Worm (Caenorhabditis elegans) whole organism, L2 larva: ENCODE results near the gene orc-5.

Experiments used
- C34F6.9 ChIP-seq: fragments of 150-350 bp; optimal IDR thresholded peaks from 2 replicates; lab custom pipeline; 2014; ENCODE audit warnings: missing biosample characterization, missing genetic modification characterization
- F13H6.1 ChIP-seq: sonication (generic microtip); optimal IDR thresholded peaks from 2 replicates; lab custom pipeline; 2016; ENCODE audit warnings: missing genetic modification characterization, missing compliant biosample characterization
- Y55F3AM.14 ChIP-seq: fragments of 200-800 bp; sonication (Bioruptor generic); optimal IDR thresholded peaks from 2 replicates; lab custom pipeline; 2018; ENCODE audit warnings: mild to moderate bottlenecking, missing genetic modification characterization, missing compliant biosample characterization
- ZK546.5 ChIP-seq: sonication (generic microtip); optimal IDR thresholded peaks from 2 replicates; lab custom pipeline; 2017; ENCODE audit warnings: missing biosample characterization, missing genetic modification characterization
- alr-1 ChIP-seq: fragments of 150-350 bp; optimal IDR thresholded peaks from 2 replicates; lab custom pipeline; 2014; ENCODE audit warnings: missing biosample characterization, missing genetic modification characterization
- aly-2 ChIP-seq: fragments of 150-350 bp; optimal IDR thresholded peaks from 2 replicates; lab custom pipeline; 2014; ENCODE audit warnings: missing biosample characterization, missing genetic modification characterization
- blmp-1 ChIP-seq: sonication (generic microtip); optimal IDR thresholded peaks from 2 replicates; lab custom pipeline; 2017; ENCODE audit warnings: missing genetic modification characterization, mild to moderate bottlenecking, missing compliant biosample characterization, antibody characterized with exemption, moderate library complexity; ENCODE audit not compliant: insufficient read depth
- ceh-82 ChIP-seq: fragments of 150-350 bp; optimal IDR thresholded peaks from 2 replicates; lab custom pipeline; 2014; ENCODE audit warnings: missing biosample characterization, missing genetic modification characterization
- dmd-4 ChIP-seq: sonication (generic microtip); optimal IDR thresholded peaks from 2 replicates; lab custom pipeline; 2017; ENCODE audit warnings: missing biosample characterization, missing genetic modification characterization
- egl-27 ChIP-seq: sonication (generic microtip); optimal IDR thresholded peaks from 3 replicates; lab custom pipeline; 2017; ENCODE audit warnings: missing biosample characterization, missing genetic modification reagents, missing genetic modification characterization
- elt-1 ChIP-seq: fragments of 150-350 bp; optimal IDR thresholded peaks from 2 replicates; lab custom pipeline; 2014; ENCODE audit warnings: missing biosample characterization, missing genetic modification characterization
- fos-1 ChIP-seq: fragments of 150-350 bp; optimal IDR thresholded peaks from 2 replicates; lab custom pipeline; 2014; ENCODE audit warnings: missing biosample characterization, missing genetic modification characterization
- gmeb-1 ChIP-seq: fragments of 150-350 bp; optimal IDR thresholded peaks from 2 replicates; lab custom pipeline; 2014; ENCODE audit warnings: missing biosample characterization, missing genetic modification characterization
- lin-39 ChIP-seq: fragments of 150-350 bp; optimal IDR thresholded peaks from 2 replicates; lab custom pipeline; 2014; ENCODE audit warnings: missing biosample characterization, missing genetic modification reagents, missing genetic modification characterization
- mab-5 ChIP-seq: fragments of 150-350 bp; optimal IDR thresholded peaks from 2 replicates; lab custom pipeline; 2014; ENCODE audit warnings: missing biosample characterization, missing genetic modification characterization
- mbf-1 ChIP-seq: sonication (generic microtip); optimal IDR thresholded peaks from 2 replicates; lab custom pipeline; 2017; ENCODE audit warnings: missing biosample characterization, missing genetic modification characterization
- mdl-1 ChIP-seq, 2 experiments: fragments of 150-350 bp in 1 of 2; sonication (generic microtip) in 1 of 2; optimal IDR thresholded peaks; 2 replicates each; lab custom pipeline; 2017; ENCODE audit warnings: missing biosample characterization in 2 of 2, missing genetic modification characterization in 2 of 2
- nhr-10 ChIP-seq: sonication (generic microtip); optimal IDR thresholded peaks from 2 replicates; lab custom pipeline; 2017; ENCODE audit warnings: missing biosample characterization, missing genetic modification characterization
- nhr-11 ChIP-seq: fragments of 150-350 bp; optimal IDR thresholded peaks from 2 replicates; lab custom pipeline; 2014; ENCODE audit warnings: missing biosample characterization, missing genetic modification characterization
- nhr-12 ChIP-seq: fragments of 150-350 bp; optimal IDR thresholded peaks from 2 replicates; lab custom pipeline; 2014; ENCODE audit warnings: missing biosample characterization, missing genetic modification characterization
- nhr-129 ChIP-seq: fragments of 150-350 bp; optimal IDR thresholded peaks from 2 replicates; lab custom pipeline; 2014; ENCODE audit warnings: missing biosample characterization, missing genetic modification characterization
- nhr-21 ChIP-seq: fragments of 150-350 bp; optimal IDR thresholded peaks from 2 replicates; lab custom pipeline; 2014; ENCODE audit warnings: missing biosample characterization, missing genetic modification characterization
- nhr-23 ChIP-seq: fragments of 150-350 bp; optimal IDR thresholded peaks from 2 replicates; lab custom pipeline; 2014; ENCODE audit warnings: missing biosample characterization, missing genetic modification reagents, missing genetic modification characterization
- nhr-237 ChIP-seq: fragments of 150-350 bp; optimal IDR thresholded peaks from 2 replicates; lab custom pipeline; 2014; ENCODE audit warnings: missing biosample characterization, missing genetic modification characterization
- nhr-25 ChIP-seq: fragments of 150-350 bp; sonication (generic microtip); optimal IDR thresholded peaks from 3 replicates; lab custom pipeline; 2014; ENCODE audit warnings: missing biosample characterization, missing genetic modification characterization
- nhr-6 ChIP-seq: fragments of 150-350 bp; optimal IDR thresholded peaks from 2 replicates; lab custom pipeline; 2014; ENCODE audit warnings: missing biosample characterization, missing genetic modification characterization
- nhr-77 ChIP-seq: fragments of 150-350 bp; optimal IDR thresholded peaks from 2 replicates; lab custom pipeline; 2014; ENCODE audit warnings: missing biosample characterization, missing genetic modification characterization
- skn-1 ChIP-seq: sonication (generic microtip); optimal IDR thresholded peaks from 2 replicates; lab custom pipeline; 2017; ENCODE audit warnings: missing biosample characterization, missing genetic modification characterization
- sma-3 ChIP-seq: sonication (generic microtip); optimal IDR thresholded peaks from 2 replicates; lab custom pipeline; 2016; ENCODE audit warnings: missing genetic modification reagents, missing genetic modification characterization, missing compliant biosample characterization
- sma-9 ChIP-seq, 2 experiments: fragments of 150-350 bp in 1 of 2; sonication (generic microtip) in 1 of 2; optimal IDR thresholded peaks; 2 replicates each; lab custom pipeline; 2014 to 2016; ENCODE audit warnings: missing genetic modification characterization in 2 of 2, mild to moderate bottlenecking in 1 of 2, missing biosample characterization in 1 of 2, missing compliant biosample characterization in 1 of 2, missing genetic modification reagents in 1 of 2, moderate library complexity in 1 of 2
- snpc-4 ChIP-seq: fragments of 150-350 bp; optimal IDR thresholded peaks from 2 replicates; lab custom pipeline; 2014; ENCODE audit warnings: missing biosample characterization, missing genetic modification characterization
- unc-39 ChIP-seq: fragments of 150-350 bp; optimal IDR thresholded peaks from 2 replicates; lab custom pipeline; 2014; ENCODE audit warnings: missing biosample characterization, missing genetic modification characterization
- unc-55 ChIP-seq: fragments of 150-350 bp; sonication (generic microtip); optimal IDR thresholded peaks from 3 replicates; lab custom pipeline; 2014; ENCODE audit warnings: missing biosample characterization, missing genetic modification reagents, missing genetic modification characterization
- zag-1 ChIP-seq: fragments of 150-350 bp; optimal IDR thresholded peaks from 2 replicates; lab custom pipeline; 2014; ENCODE audit warnings: missing biosample characterization, missing genetic modification characterization
- ztf-1 ChIP-seq: fragments of 200-800 bp; sonication (Bioruptor generic); conservative IDR thresholded peaks from 2 replicates; pipeline ENCODE4 v1.3.6; 2022; ENCODE audit warnings: missing genetic modification characterization, missing compliant biosample characterization
- ztf-11 ChIP-seq: sonication (generic microtip); optimal IDR thresholded peaks from 2 replicates; lab custom pipeline; 2017; ENCODE audit warnings: missing biosample characterization, missing genetic modification characterization
- ztf-4 ChIP-seq: fragments of 150-350 bp; optimal IDR thresholded peaks from 2 replicates; lab custom pipeline; 2014; ENCODE audit warnings: missing biosample characterization, missing genetic modification characterization

Gene orc-5

DNA sequence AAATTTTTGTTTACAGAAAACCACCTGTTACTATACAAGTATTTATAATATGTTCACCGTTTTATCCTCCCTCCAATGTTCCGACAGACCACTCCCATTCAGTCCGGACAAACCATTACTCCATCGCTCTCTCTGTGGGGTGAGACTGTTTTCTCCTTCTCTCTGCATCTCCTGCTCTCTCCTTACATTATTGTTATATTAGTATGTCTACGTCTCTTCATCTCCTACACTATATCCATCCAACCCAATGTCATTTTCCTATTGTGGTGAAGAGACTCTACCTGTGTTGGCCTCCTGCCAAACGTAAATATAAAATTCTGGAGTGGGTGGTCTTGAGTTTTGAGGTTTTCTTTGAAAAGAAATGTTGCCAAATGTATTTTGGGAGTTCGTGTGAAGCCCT is 19.8 kb downstream of the orc-5 start (continued):
- TF ChIP-seq blmp-1 (tag; lab: Kevin White, UChicago) (no peak), snpc-4 (tag; lab: Kevin White, UChicago) (no peak), dmd-4 (no peak), ztf-4 (tag; lab: Kevin White, UChicago) (no peak), F13H6.1 (no peak), mdl-1 (tag; optimal IDR thresholded peaks at IDR 0.05; lab: Kevin White, UChicago) (no peak), nhr-12 (tag; lab: Kevin White, UChicago) (no peak), unc-55 (GFP tag; lab: Kevin White, UChicago) (no peak), zag-1 (no peak), ceh-82 (no peak), lin-39 (tag; lab: Kevin White, UChicago) (no peak), ZK546.5 (no peak), mab-5 (tag; lab: Kevin White, UChicago) (no peak), ztf-1 (no peak), nhr-10 (tag; lab: Kevin White, UChicago) (no peak), nhr-11 (tag; lab: Kevin White, UChicago) (no peak)

DNA sequence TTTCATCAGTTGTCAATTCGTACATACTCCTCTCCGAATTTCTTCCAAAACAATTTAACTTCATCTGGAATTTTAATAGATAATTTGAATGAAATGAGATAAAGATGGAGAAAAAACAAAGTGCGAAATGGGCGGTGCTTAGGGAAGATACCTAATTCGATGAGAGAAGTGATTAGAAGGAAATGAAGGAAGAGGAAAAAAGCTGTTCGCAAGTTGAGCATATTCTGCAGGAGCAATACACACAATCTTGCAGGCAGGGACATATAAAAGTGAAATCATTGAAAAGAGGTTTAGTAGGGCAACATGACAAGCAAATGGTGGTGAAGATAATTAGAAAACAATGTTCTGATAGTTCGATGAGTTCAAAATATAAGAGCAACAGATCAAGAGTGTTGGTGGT is 22.7 kb downstream of the orc-5 start, which contains the start of gene glb-21:
glb-21 (minus strand) TSS at position 66 of the 400 bp plus-strand sequence.
- TF ChIP-seq egl-27 (tag; lab: Kevin White, UChicago) (no peak), nhr-10 (tag; lab: Kevin White, UChicago) (no peak), ceh-82 (no peak), nhr-23 (tag; lab: Kevin White, UChicago) (no peak), zag-1 (no peak), aly-2 (tag; lab: Kevin White, UChicago) (no peak)

DNA sequence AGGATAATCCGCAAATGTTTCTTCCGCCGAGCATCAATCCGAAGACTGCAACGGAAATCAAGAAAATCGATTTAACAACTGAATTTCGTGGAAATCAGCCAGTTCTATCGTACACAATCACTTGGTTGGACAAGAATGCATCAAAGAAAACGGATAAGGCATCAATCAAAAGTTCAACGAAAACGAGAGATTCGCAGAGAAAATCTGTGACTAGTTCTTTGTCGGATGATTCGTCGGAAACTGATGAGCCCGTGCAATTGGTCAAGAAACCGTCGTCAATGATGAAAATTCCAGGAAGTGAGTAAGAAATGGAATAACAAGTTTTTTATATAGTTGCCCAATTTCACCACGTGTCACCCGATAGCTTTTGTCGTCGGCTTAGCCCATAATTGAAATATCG is 28.3 kb downstream of the orc-5 start, which contains the start of gene R102.6:
R102.6 (minus strand) TSS at position 101 of the 400 bp plus-strand sequence.
- TF ChIP-seq mbf-1 = no peak
- no peak for TF ChIP-seq mab-5 (tag; lab: Kevin White, UChicago)
- no peak for TF ChIP-seq nhr-6 (tag; lab: Kevin White, UChicago)
- no peak for TF ChIP-seq nhr-77 (tag; lab: Kevin White, UChicago)
- no peak for TF ChIP-seq zag-1
- TF ChIP-seq dmd-4 = no peak
- no peak for TF ChIP-seq alr-1 (tag; lab: Kevin White, UChicago)
- no peak for TF ChIP-seq skn-1
- TF ChIP-seq nhr-25 (tag; lab: Kevin White, UChicago) = no peak
- TF ChIP-seq lin-39 (tag; lab: Kevin White, UChicago) = no peak
- no peak for TF ChIP-seq C34F6.9 (tag; lab: Kevin White, UChicago)
- no peak for TF ChIP-seq ceh-82
- no peak for TF ChIP-seq nhr-129
- TF ChIP-seq, all 48 proteins: peak for 0

DNA sequence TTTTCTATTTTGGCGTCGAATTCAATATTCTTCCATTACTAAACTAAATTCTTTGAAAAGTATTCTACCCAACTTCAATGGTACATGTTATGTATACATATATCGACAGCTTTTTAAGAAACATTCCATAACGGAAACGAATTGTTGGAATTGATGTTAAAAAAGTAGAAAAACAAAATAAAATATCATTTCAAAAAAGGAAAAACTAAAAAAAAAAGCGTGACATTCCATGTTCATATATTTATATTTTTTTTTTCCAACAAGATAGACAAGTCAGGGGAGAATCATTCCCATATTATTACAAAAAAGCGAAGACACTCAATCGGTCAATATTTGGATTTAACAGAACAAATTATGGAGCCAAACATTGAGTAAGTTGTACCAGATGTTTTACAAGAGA is 29.2 kb downstream of the orc-5 start, which contains the start of gene R102.10:
R102.10 (plus strand) TSS at position 301 of the 400 bp plus-strand sequence.
- TF ChIP-seq unc-39 (tag; lab: Kevin White, UChicago) = no peak
- TF ChIP-seq F13H6.1 = no peak
- no peak for TF ChIP-seq snpc-4 (tag; lab: Kevin White, UChicago)
- TF ChIP-seq aly-2 (tag; lab: Kevin White, UChicago) = no peak
- no peak for TF ChIP-seq mdl-1 (tag; optimal IDR thresholded peaks at IDR 0.05; lab: Kevin White, UChicago)
- TF ChIP-seq Y55F3AM.14 (GFP tag; lab: Kevin White, UChicago) = no peak
- TF ChIP-seq gmeb-1 (tag; lab: Kevin White, UChicago) = no peak
- no peak for TF ChIP-seq ztf-1
- no peak for TF ChIP-seq alr-1 (tag; lab: Kevin White, UChicago)
- TF ChIP-seq sma-3 (GFP tag; lab: Kevin White, UChicago) = no peak
- no peak for TF ChIP-seq dmd-4
- TF ChIP-seq nhr-237 (tag; lab: Kevin White, UChicago) = no peak
- TF ChIP-seq C34F6.9 (tag; lab: Kevin White, UChicago) = no peak
- TF ChIP-seq egl-27 (tag; lab: Kevin White, UChicago) = no peak
- no peak for TF ChIP-seq mbf-1
- no peak for TF ChIP-seq fos-1 (tag; lab: Kevin White, UChicago)
- no peak for TF ChIP-seq ztf-11 (tag; lab: Kevin White, UChicago)

DNA sequence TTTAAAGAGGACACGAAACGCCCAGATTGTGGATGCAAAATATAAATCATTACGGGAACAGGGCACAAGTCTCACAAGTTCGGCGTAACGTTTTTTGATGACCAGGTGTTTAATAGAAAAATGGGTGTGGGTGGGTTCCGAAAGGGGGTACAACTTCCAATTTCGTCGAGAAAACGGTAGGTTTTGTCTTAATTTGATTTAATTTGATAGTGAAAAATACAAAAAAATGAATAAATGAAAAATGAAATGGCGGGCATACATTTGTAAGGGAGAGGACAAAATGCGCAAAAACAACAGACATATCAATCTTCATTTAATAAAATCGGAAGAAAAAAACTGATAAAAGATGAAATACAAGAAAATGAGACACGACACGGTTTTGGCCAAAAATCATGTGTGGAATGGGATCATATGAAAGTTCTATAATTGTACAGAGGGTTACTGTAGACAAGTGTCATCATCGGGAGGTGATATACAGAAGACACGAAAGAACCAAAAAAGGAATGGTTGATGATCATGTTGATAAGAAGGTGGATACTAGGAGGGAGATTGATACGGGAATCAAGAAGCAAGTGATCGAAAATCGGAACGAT is 32.4 kb downstream of the orc-5 start:
- TF ChIP-seq elt-1 (tag; lab: Kevin White, UChicago) (no peak), nhr-12 (tag; lab: Kevin White, UChicago) (no peak), nhr-129 (peak; percentile 15), sma-3 (GFP tag; lab: Kevin White, UChicago) (peak; percentile 28), fos-1 (tag; lab: Kevin White, UChicago) (peak; percentile 12), sma-9 (GFP tag; optimal IDR thresholded peaks at IDR 0.05; lab: Kevin White, UChicago) (peak; percentile 62), sma-9 (tag; optimal IDR thresholded peaks at IDR 0.05; lab: Kevin White, UChicago) (no peak), nhr-21 (tag; lab: Kevin White, UChicago) (peak; percentile 60)
